Fruit fly (Drosophila melanogaster) S2 (cell line): ENCODE data around the gene CG15561.

Experiments
- CG8478 ChIP-seq: fragments of >200 bp; optimal IDR thresholded peaks from 2 replicates; lab custom pipeline; 2018
- CTCF ChIP-seq, 2 experiments: fragments of >200 bp; optimal IDR thresholded peaks; 2 replicates each; lab custom pipeline; 2018

- no peak for TF ChIP-seq CG8478
- TF ChIP-seq CTCF (optimal IDR thresholded peaks at IDR 0.05; lab: Kevin White, UChicago): no peak
These were observed 25.4 kb upstream of the CG15561 start for dm6 chr3R:31241109-31241508.
